Fruit fly (Drosophila melanogaster) ovary, adult (tissue): ENCODE results near the gene Obp22a.

Experiments
- CG17801 ChIP-seq: fragments of 200-800 bp; optimal IDR thresholded peaks from 2 replicates; lab custom pipeline; 2019; ENCODE audit warnings: missing biosample characterization, mild to moderate bottlenecking, missing genetic modification characterization, moderate library complexity; ENCODE audit not compliant: partially characterized antibody

The Obp22a gene

DNA sequence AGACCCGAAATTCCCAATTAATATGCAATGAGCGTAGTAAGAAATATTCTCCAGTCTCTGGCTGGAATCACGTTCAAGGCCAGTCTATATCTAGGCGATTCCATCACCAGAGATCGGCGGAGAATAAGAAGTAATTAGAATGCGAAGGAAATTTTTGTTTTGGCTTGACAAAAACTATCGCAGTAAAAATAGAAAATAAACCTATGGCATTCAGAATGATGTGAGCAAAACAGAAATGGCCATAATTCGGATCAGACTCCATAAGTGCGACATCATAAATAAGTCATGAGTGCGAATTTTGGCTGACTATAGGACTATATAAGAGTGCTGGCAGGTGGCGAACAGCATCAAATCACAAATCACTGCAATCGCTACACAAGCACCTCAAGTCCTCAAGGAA is 16.2 kb upstream of the Obp22a start, which contains the start of gene Nplp4:
Gene Nplp4, plus strand, starts transcription at position 301 of the 400 bp plus-strand sequence.
- no peak for TF ChIP-seq CG17801 (GFP tag; lab: Kevin White, UChicago)

DNA sequence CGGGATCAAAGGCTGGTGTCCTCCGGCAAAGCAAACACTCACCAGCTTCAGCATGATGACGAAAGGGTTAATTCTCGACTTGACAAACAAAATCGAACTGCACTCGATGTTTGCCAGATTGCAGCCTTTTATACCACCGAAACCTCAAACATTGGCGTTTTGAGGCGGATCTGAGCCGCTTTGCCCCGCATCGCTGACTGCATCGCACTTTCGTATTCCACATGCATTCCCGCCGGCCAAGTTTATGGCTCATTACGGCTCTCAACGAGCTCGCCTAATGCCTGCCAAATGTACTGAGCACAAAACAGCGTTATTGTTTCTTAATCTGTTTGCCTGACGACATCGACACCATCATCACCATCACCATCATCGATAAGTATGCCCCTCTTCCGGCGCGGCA is 15.1 kb upstream of the Obp22a start, which contains the start of gene CG15353:
Gene CG15353, minus strand, starts transcription at position 101 of the 400 bp plus-strand sequence.
- no peak for TF ChIP-seq CG17801 (GFP tag; lab: Kevin White, UChicago)

DNA sequence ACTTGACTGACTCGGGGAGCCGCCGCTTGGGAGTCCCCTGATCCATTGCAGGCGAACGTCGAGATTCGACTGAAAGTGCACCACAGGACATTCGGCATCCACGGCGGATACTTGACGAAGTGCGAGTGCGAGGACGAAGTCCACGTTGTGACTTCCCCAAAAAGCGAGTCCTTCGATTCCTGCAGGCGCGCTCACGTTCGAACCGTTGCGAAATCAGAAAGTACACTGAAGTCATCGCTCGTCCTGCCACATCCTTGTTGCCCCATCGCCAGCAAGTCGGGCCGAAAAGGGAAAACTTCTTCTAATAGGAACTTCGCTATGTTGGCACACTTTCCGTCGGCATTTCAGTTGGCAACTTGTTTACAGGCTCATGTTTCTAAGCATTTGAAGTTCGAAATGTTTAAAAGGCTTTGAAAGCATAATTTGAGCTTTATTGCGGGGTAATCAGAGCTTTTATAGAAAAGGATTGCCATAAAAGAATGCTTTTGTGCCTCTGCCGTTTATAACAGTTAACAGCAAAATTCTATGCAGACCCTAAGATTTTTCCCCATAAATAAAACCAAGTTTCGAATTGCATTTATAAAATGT is 14.2 kb upstream of the Obp22a start, which contains the start of gene CG33543:
Gene CG33543, minus strand, starts transcription at position 232 of the 588 bp plus-strand sequence.
- TF ChIP-seq CG17801 (GFP tag; lab: Kevin White, UChicago) = no peak

DNA sequence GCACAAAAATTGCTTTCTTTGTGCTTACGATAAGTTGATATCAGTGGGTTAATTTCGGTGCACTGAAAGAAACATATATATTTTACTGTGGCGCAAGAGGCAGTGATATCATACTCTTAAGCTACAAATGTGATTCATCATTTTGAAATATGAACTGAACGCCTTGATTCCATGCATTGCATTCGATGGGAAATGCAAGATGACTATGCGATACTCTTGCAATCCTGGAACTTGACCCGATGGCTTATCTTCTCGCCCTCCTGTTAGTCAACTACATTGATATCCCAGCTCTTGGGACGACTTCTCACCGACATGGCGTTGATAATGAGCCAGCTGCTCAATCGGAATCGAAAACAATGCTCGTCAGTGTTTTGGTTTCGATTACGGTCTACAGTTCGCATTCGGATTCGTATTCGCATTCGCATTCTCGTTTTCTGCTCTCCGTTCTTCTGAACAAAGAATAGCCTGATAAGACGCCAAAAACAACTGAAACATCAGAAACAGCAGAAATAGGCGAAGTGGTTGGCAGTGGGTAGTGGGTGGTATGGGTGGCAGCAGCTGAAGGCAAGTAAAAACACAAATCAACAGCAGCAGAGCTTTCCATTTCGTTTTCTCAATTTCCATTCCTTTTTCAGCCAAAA is 2.6 kb downstream of the Obp22a start:
- TF ChIP-seq CG17801 (GFP tag; lab: Kevin White, UChicago) = peak; percentile 19

DNA sequence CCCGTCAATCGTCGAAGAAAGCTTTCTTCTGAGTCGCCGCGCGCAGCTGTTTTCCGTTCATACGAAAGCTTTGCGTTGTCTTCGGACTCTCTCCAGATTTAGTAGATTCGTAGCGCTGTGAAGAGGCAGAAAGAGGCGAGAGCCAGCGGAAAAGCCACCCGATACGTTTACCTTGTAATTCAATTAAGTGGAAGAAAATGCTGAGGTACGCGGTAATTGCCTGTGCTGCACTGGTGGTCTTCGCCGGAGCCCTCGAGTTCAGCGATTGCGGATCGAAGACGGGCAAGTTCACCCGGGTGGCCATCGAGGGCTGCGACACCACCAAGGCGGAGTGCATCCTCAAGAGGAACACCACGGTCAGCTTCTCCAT is 3.8 kb downstream of the Obp22a start, which contains the start of gene Npc2a:
Gene Npc2a, plus strand, starts transcription at position 99 of the 370 bp plus-strand sequence.
- TF ChIP-seq CG17801 (GFP tag; lab: Kevin White, UChicago) = peak; percentile 16

DNA sequence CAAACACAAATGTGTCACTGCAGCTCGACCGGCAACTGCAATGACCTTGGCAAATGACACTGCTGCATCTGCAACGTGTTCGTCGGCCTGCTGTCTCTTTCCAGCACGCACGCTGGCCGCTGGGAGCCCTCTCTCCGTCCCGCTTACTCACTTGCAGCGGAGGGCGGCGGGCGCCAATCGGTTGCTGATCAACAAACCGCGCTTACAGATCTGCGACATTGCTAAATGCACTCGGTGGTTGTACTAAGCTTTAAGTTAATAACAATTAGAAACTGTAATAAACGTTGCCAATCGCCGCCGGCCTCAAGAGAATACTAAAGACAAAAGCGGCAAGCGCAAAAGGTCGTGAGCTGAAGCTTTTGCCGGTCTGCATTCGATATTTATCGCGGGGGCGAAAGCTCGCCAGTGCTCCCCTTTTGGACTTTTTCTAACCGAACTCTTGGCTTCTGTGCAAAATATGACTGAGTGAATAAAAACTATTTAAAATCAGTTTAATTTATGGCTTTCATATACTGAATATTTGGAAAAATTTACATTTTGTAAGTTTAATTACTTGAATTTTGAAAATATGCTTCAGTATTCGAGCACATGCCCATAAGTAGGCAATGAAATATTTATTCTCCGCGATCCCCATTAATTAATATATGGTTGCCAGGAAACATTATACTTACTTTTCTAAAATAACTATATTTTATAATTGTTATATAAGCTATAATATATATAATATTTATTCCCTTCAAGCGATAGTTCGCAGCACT is 4.3 kb downstream of the Obp22a start, which contains the start of gene Got2:
Gene Got2, minus strand, starts transcription at position 325 of the 758 bp plus-strand sequence.
- peak; percentile 42 for TF ChIP-seq CG17801 (GFP tag; lab: Kevin White, UChicago)

DNA sequence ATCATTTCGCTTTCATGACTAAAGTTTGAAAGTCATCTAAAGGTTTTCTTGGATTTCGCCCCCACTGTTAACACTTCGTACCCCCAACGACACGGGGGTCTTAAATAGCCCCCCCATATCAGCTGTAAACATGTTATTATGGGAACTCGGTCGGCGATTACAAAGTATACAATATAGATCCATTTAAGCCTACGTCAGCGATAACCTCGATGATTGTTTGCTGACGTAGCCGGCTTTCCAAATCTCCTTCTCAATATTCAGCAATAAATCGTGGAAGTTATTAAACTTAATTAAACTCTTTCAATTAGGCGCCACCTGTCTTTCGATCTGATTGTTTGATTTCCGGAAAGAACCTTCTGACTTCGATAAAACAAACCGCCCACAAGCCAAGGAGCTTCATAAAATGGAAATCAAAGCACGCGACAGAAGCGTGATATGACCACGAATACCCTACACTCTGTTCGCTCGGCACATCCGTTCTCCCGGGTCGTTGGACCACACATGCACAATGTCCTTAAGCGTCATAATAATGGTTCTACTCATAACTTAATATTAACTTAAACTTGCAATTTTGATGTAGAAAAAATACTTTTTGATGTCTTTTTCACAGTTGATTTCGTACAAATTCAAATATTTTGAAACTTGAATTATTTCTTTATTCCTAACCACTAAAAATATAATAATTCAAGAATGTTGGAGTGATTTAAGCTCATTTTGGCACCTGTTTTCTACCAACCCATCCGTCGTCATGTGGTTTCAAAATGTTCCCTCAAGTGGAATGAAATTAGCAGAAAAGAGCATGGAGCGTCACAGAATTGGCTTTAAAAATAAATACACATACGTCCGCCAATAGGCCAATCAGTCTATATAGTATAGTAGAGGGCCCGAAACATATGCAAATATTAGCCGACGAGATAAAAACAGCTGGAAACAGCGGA is 5.3 kb downstream of the Obp22a start:
- TF ChIP-seq CG17801 (GFP tag; lab: Kevin White, UChicago) = peak; percentile 18

DNA sequence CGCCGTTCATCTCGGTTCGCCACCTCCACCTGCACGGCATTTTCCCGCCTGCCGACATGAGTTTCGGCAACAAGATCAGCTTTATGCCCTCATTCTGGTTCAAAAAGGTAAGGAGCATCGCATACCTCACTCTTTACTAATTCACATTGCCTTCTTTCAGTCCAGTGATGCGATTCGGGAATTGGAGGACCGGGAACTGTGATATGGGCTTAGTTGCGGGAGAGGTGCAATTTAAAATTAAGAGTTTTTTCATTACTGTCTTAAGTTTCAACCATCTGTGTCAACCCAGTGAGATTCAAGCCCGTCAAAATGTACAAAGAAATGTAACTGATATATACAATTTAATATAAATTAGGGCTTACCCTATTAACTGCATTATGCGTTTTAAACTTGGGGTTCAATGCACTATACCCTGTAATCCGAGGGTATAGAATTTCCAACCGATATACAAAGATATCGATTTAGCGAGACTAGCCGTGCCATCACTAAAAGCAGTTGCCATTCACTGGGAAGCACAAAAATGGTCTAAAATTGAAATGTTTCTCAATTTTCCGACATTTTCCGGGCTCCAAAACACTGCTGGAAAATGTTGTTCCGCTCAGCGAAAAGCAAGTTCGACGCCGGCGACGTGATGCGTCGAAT is 10.1 kb downstream of the Obp22a start, which contains the start of gene CG7289:
Gene CG7289, plus strand, starts transcription at position 492 of the 642 bp plus-strand sequence.
- TF ChIP-seq CG17801 (GFP tag; lab: Kevin White, UChicago) = peak; percentile 24

DNA sequence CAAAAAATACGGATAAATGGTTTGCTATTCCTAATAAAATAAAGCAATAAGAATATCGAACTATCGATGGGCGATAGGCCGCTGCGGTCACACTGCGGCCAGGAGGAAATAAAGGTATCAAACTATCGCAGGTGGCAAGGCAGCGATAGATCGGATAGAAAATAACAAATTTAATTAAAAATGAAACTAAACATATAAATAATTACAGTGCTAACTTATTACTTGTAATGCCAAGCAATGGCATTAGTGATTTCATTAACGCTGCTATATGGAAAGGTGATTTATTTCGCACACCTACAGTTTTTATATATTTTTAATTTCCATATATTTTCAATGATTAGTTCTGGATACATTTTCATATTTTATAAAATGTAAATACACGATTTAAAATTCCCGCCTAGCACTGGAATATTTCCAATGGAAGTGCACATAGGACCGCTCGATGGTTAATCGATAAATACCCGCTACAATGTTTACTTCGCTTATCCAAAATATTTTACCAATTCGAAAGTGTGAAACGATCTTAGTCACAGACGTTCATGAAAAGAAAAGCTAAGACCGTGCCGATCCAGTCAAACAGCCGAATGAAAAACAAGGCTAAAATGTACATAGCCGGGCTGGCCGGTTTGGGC is 11.1 kb downstream of the Obp22a start, which contains the start of the genes CG15356 and CG15362:
Gene CG15356, minus strand, starts transcription at position 48 of the 632 bp plus-strand sequence.
Gene CG15362, plus strand, starts transcription at position 469 of the 632 bp plus-strand sequence.
- TF ChIP-seq CG17801 (GFP tag; lab: Kevin White, UChicago) = peak; percentile 34

DNA sequence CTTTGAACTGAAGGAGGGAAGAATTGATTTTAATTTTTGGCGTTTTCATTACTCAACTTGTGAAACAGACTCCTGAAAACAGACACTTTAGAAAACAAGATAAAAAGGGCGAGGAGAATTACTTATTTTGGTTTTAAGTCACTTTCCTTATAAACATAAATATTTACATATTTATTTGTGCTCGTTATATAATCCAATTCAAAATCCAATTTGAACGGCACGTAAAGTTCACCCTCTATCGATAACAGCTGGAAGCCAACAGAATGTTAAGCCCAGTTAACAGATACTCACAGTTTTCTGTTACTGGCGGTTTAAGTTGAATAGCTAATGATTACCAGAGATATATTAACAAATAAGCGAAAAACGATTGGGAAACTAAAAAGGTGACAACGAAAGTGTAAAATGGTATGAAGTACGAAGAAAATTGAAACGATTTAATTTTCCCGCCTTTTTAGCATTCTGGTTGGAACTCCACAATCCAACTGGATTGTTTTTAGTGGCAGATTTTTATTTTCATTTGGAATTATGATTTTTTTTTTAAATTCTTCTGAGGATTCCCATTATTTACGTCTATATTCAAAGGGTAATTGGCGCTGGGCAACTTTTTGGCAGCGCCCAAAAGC is 12.7 kb downstream of the Obp22a start:
- no peak for TF ChIP-seq CG17801 (GFP tag; lab: Kevin White, UChicago)

DNA sequence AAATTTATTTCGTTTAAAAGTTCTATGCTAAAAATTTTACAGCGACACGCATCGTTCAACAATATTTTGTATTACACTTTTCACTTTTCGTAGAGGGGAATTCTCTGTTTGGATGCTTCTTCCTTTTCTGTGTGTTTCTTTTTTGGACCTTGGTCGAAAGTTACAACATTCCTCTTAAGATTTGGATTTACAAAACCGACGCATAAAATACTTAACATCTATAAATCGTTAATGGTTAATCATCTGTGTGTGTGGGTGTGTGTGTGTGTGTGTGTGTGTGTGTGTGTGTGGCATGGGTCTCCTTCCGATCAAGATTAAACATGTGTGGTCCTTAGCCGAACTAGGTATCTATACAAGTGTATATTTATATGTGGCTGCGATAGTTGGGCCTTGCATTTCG is 16.5 kb downstream of the Obp22a start:
- TF ChIP-seq CG17801 (GFP tag; lab: Kevin White, UChicago) = no peak

DNA sequence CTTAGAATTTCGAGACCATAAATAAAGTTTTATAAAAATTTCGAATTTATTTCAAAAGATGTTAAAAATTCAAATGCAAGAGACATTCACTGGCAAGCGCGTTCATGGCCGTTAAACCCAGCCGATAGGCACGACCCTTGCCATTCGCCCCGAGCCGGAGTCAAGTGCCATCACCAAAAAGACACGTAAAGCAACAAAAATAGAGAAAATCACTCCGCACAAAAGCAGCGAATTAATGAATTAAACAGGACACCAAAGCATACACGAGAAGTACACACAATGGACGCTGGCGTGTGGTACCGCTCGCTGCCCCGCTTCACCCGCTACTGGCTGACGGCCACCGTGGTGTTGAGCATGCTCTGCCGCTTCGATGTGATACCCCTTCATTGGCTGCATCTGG is 18.0 kb downstream of the Obp22a start, which contains the start of gene Der-1:
Gene Der-1, plus strand, starts transcription at position 1 of the 400 bp plus-strand sequence.
- no peak for TF ChIP-seq CG17801 (GFP tag; lab: Kevin White, UChicago)
